Worm (Caenorhabditis elegans) whole organism, L2 larva: Measurements from ENCODE around the gene npr-18.

ENCODE experiments used
- C34F6.9 ChIP-seq: fragments of 150-350 bp; optimal IDR thresholded peaks from 2 replicates; lab custom pipeline; 2014; ENCODE audit warnings: missing biosample characterization, missing genetic modification characterization
- F13H6.1 ChIP-seq: sonication (generic microtip); optimal IDR thresholded peaks from 2 replicates; lab custom pipeline; 2016; ENCODE audit warnings: missing genetic modification characterization, missing compliant biosample characterization
- ZK546.5 ChIP-seq: sonication (generic microtip); optimal IDR thresholded peaks from 2 replicates; lab custom pipeline; 2017; ENCODE audit warnings: missing biosample characterization, missing genetic modification characterization
- alr-1 ChIP-seq: fragments of 150-350 bp; optimal IDR thresholded peaks from 2 replicates; lab custom pipeline; 2014; ENCODE audit warnings: missing biosample characterization, missing genetic modification characterization
- blmp-1 ChIP-seq: sonication (generic microtip); optimal IDR thresholded peaks from 2 replicates; lab custom pipeline; 2017; ENCODE audit warnings: missing genetic modification characterization, mild to moderate bottlenecking, missing compliant biosample characterization, antibody characterized with exemption, moderate library complexity; ENCODE audit not compliant: insufficient read depth
- ceh-82 ChIP-seq: fragments of 150-350 bp; optimal IDR thresholded peaks from 2 replicates; lab custom pipeline; 2014; ENCODE audit warnings: missing biosample characterization, missing genetic modification characterization
- crh-2 ChIP-seq: sonication (generic microtip); optimal IDR thresholded peaks from 2 replicates; lab custom pipeline; 2017; ENCODE audit warnings: missing biosample characterization, missing genetic modification characterization
- dmd-4 ChIP-seq: sonication (generic microtip); optimal IDR thresholded peaks from 2 replicates; lab custom pipeline; 2017; ENCODE audit warnings: missing biosample characterization, missing genetic modification characterization
- elt-1 ChIP-seq: fragments of 150-350 bp; optimal IDR thresholded peaks from 2 replicates; lab custom pipeline; 2014; ENCODE audit warnings: missing biosample characterization, missing genetic modification characterization
- elt-3 ChIP-seq: sonication (generic microtip); optimal IDR thresholded peaks from 2 replicates; lab custom pipeline; 2017; ENCODE audit warnings: missing biosample characterization, missing genetic modification characterization
- gmeb-1 ChIP-seq: fragments of 150-350 bp; optimal IDR thresholded peaks from 2 replicates; lab custom pipeline; 2014; ENCODE audit warnings: missing biosample characterization, missing genetic modification characterization
- lin-11 ChIP-seq: fragments of 150-350 bp; sonication (generic microtip); optimal IDR thresholded peaks from 2 replicates; lab custom pipeline; 2014; ENCODE audit warnings: missing biosample characterization, missing genetic modification characterization, inconsistent platforms, mixed read lengths
- lsy-2 ChIP-seq, 2 experiments: fragments of 150-350 bp in 1 of 2; sonication (generic microtip) in 1 of 2; optimal IDR thresholded peaks; 2 replicates each; lab custom pipeline; 2014 to 2017; ENCODE audit warnings: missing biosample characterization in 2 of 2, missing genetic modification characterization in 2 of 2
- mab-5 ChIP-seq: fragments of 150-350 bp; optimal IDR thresholded peaks from 2 replicates; lab custom pipeline; 2014; ENCODE audit warnings: missing biosample characterization, missing genetic modification characterization
- mbf-1 ChIP-seq: sonication (generic microtip); optimal IDR thresholded peaks from 2 replicates; lab custom pipeline; 2017; ENCODE audit warnings: missing biosample characterization, missing genetic modification characterization
- mdl-1 ChIP-seq, 2 experiments: fragments of 150-350 bp in 1 of 2; sonication (generic microtip) in 1 of 2; optimal IDR thresholded peaks; 2 replicates each; lab custom pipeline; 2017; ENCODE audit warnings: missing biosample characterization in 2 of 2, missing genetic modification characterization in 2 of 2
- nhr-11 ChIP-seq: fragments of 150-350 bp; optimal IDR thresholded peaks from 2 replicates; lab custom pipeline; 2014; ENCODE audit warnings: missing biosample characterization, missing genetic modification characterization
- nhr-129 ChIP-seq: fragments of 150-350 bp; optimal IDR thresholded peaks from 2 replicates; lab custom pipeline; 2014; ENCODE audit warnings: missing biosample characterization, missing genetic modification characterization
- nhr-21 ChIP-seq: fragments of 150-350 bp; optimal IDR thresholded peaks from 2 replicates; lab custom pipeline; 2014; ENCODE audit warnings: missing biosample characterization, missing genetic modification characterization
- nhr-23 ChIP-seq: fragments of 150-350 bp; optimal IDR thresholded peaks from 2 replicates; lab custom pipeline; 2014; ENCODE audit warnings: missing biosample characterization, missing genetic modification reagents, missing genetic modification characterization
- nhr-25 ChIP-seq: fragments of 150-350 bp; sonication (generic microtip); optimal IDR thresholded peaks from 3 replicates; lab custom pipeline; 2014; ENCODE audit warnings: missing biosample characterization, missing genetic modification characterization
- nhr-6 ChIP-seq: fragments of 150-350 bp; optimal IDR thresholded peaks from 2 replicates; lab custom pipeline; 2014; ENCODE audit warnings: missing biosample characterization, missing genetic modification characterization
- nhr-77 ChIP-seq: fragments of 150-350 bp; optimal IDR thresholded peaks from 2 replicates; lab custom pipeline; 2014; ENCODE audit warnings: missing biosample characterization, missing genetic modification characterization
- peb-1 ChIP-seq: fragments of 150-350 bp; optimal IDR thresholded peaks from 2 replicates; lab custom pipeline; 2014; ENCODE audit warnings: missing biosample characterization, missing genetic modification characterization
- sem-4 ChIP-seq: fragments of 150-350 bp; optimal IDR thresholded peaks from 2 replicates; lab custom pipeline; 2014; ENCODE audit warnings: missing biosample characterization, missing genetic modification reagents, missing genetic modification characterization
- skn-1 ChIP-seq: sonication (generic microtip); optimal IDR thresholded peaks from 2 replicates; lab custom pipeline; 2017; ENCODE audit warnings: missing biosample characterization, missing genetic modification characterization
- sma-3 ChIP-seq: sonication (generic microtip); optimal IDR thresholded peaks from 2 replicates; lab custom pipeline; 2016; ENCODE audit warnings: missing genetic modification reagents, missing genetic modification characterization, missing compliant biosample characterization
- sma-9 ChIP-seq, 2 experiments: fragments of 150-350 bp in 1 of 2; sonication (generic microtip) in 1 of 2; optimal IDR thresholded peaks; 2 replicates each; lab custom pipeline; 2014 to 2016; ENCODE audit warnings: missing genetic modification characterization in 2 of 2, mild to moderate bottlenecking in 1 of 2, missing biosample characterization in 1 of 2, missing compliant biosample characterization in 1 of 2, missing genetic modification reagents in 1 of 2, moderate library complexity in 1 of 2
- snpc-4 ChIP-seq: fragments of 150-350 bp; optimal IDR thresholded peaks from 2 replicates; lab custom pipeline; 2014; ENCODE audit warnings: missing biosample characterization, missing genetic modification characterization
- unc-39 ChIP-seq: fragments of 150-350 bp; optimal IDR thresholded peaks from 2 replicates; lab custom pipeline; 2014; ENCODE audit warnings: missing biosample characterization, missing genetic modification characterization
- unc-55 ChIP-seq: fragments of 150-350 bp; sonication (generic microtip); optimal IDR thresholded peaks from 3 replicates; lab custom pipeline; 2014; ENCODE audit warnings: missing biosample characterization, missing genetic modification reagents, missing genetic modification characterization
- zag-1 ChIP-seq: fragments of 150-350 bp; optimal IDR thresholded peaks from 2 replicates; lab custom pipeline; 2014; ENCODE audit warnings: missing biosample characterization, missing genetic modification characterization
- ztf-1 ChIP-seq: fragments of 200-800 bp; sonication (Bioruptor generic); conservative IDR thresholded peaks from 2 replicates; pipeline ENCODE4 v1.3.6; 2022; ENCODE audit warnings: missing genetic modification characterization, missing compliant biosample characterization
- ztf-11 ChIP-seq: sonication (generic microtip); optimal IDR thresholded peaks from 2 replicates; lab custom pipeline; 2017; ENCODE audit warnings: missing biosample characterization, missing genetic modification characterization
- ztf-4 ChIP-seq: fragments of 150-350 bp; optimal IDR thresholded peaks from 2 replicates; lab custom pipeline; 2014; ENCODE audit warnings: missing biosample characterization, missing genetic modification characterization

The npr-18 gene

DNA sequence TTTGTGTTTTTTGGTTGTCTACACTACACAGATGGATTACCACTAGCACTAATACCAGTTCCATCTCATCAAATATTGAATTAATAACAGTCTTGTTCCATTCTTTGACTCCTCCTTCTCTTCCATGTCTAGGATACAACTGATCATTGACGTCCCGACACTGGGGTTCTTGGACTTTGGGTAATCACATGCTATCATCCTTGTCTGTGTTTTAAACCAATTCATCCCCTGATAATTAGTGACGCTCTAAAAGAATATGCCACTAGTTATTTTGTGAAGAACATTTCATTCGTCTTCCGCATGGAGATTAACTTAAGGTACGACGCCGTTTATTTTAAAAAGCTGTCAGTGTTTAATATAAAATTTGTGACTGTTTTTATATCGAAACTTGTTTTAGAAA lies at the start of gene npr-18:
Gene npr-18, plus strand, starts transcription at position 301 of the 400 bp plus-strand sequence.
- TF ChIP-seq ztf-4 (tag; lab: Kevin White, UChicago) (no peak), alr-1 (tag; lab: Kevin White, UChicago) (no peak), lsy-2 (tag; optimal IDR thresholded peaks at IDR 0.05; lab: Kevin White, UChicago) (no peak), nhr-23 (tag; lab: Kevin White, UChicago) (no peak), lin-11 (tag; lab: Kevin White, UChicago) (no peak), elt-3 (tag; lab: Kevin White, UChicago) (no peak), elt-1 (tag; lab: Kevin White, UChicago) (no peak), mab-5 (tag; lab: Kevin White, UChicago) (no peak), F13H6.1 (tag; lab: Kevin White, UChicago) (no peak), nhr-25 (tag; lab: Kevin White, UChicago) (no peak), ztf-1 (GFP tag; lab: Robert Waterston, UW) (no peak), sma-3 (GFP tag; lab: Kevin White, UChicago) (no peak)

DNA sequence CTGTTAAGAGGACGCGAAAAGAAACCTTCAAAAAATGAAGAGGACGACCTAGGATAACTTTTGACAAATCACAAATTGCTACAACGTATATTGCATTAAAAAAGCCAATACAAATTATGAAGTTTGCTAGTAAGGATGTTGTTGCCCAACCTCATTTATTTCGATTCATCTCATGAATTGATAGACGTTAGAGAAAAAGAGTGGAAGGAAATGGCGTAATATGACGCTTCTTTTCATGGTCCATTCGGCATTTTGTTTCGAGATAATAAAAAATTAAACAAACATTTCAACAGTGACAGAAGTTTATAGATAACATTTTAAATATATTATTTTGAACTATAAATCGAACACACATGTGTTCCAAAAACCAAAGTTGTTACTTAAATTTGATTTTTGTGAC lies 49.6 kb upstream of the npr-18 start:
- no peak for TF ChIP-seq ZK546.5 (tag; lab: Kevin White, UChicago)
- TF ChIP-seq gmeb-1 = no peak
- no peak for TF ChIP-seq ceh-82 (tag; lab: Kevin White, UChicago)
- no peak for TF ChIP-seq skn-1 (tag; lab: Kevin White, UChicago)
- no peak for TF ChIP-seq elt-1 (tag; lab: Kevin White, UChicago)
- TF ChIP-seq sma-9 (GFP tag; optimal IDR thresholded peaks at IDR 0.05; lab: Kevin White, UChicago) = peak; percentile 21
- TF ChIP-seq sma-9 (tag; optimal IDR thresholded peaks at IDR 0.05; lab: Kevin White, UChicago) = no peak
- TF ChIP-seq nhr-77 (tag; lab: Kevin White, UChicago) = no peak
- TF ChIP-seq dmd-4 (tag; lab: Kevin White, UChicago) = no peak
- TF ChIP-seq sem-4 = no peak
- TF ChIP-seq lsy-2 (tag; optimal IDR thresholded peaks at IDR 0.05; lab: Kevin White, UChicago) = peak in 1 of 2 experiments; percentile 33
- no peak for TF ChIP-seq mdl-1 (tag; optimal IDR thresholded peaks at IDR 0.05; lab: Kevin White, UChicago)
- TF ChIP-seq unc-39 = no peak
- peak; percentile 56 for TF ChIP-seq nhr-129

DNA sequence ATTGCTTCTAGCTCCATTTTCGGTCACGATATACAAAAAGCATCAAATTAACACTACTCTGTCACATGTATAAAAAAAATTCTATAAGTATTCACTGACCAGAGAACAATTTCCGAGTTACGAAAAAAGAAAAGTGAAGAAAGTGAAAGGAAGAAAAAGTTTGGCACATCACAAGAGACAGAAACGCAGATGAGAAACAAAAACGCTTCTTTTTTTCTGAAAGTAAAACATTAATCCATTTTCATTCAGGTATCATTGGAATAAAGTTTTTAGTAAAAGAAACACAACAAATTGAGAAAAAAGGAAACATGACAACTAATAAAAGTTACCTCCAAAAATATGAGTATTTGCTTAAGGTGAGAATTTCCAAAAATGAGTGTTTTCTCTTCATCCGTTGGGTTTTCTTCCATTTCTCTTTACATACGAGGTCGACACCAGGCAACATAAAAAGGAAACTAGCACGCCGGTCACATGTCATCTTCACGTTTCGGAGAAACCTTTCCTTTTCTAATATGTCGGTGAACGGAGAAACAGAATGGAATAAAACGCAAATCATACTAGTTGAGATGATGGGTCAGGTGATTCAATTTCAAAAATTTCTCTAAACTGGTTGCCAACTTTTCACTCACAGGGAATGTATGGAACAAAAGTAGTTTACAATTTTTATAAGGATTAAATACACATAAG lies 47.6 kb upstream of the npr-18 start:
- TF ChIP-seq nhr-21 (tag; lab: Kevin White, UChicago) (peak; percentile 6), blmp-1 (tag; lab: Kevin White, UChicago) (peak; percentile 74), nhr-25 (tag; lab: Kevin White, UChicago) (peak; percentile 89), nhr-6 (peak; percentile 11), ztf-11 (tag; lab: Kevin White, UChicago) (no peak), unc-55 (GFP tag; lab: Kevin White, UChicago) (peak; percentile 43), C34F6.9 (tag; lab: Kevin White, UChicago) (peak; percentile 21), lin-11 (tag; lab: Kevin White, UChicago) (no peak), crh-2 (tag; lab: Kevin White, UChicago) (peak; percentile 26), sma-3 (GFP tag; lab: Kevin White, UChicago) (peak; percentile 30), nhr-23 (tag; lab: Kevin White, UChicago) (no peak), nhr-129 (peak; percentile 61), sma-9 (GFP tag; optimal IDR thresholded peaks at IDR 0.05; lab: Kevin White, UChicago) (peak; percentile 64), sma-9 (tag; optimal IDR thresholded peaks at IDR 0.05; lab: Kevin White, UChicago) (no peak)

DNA sequence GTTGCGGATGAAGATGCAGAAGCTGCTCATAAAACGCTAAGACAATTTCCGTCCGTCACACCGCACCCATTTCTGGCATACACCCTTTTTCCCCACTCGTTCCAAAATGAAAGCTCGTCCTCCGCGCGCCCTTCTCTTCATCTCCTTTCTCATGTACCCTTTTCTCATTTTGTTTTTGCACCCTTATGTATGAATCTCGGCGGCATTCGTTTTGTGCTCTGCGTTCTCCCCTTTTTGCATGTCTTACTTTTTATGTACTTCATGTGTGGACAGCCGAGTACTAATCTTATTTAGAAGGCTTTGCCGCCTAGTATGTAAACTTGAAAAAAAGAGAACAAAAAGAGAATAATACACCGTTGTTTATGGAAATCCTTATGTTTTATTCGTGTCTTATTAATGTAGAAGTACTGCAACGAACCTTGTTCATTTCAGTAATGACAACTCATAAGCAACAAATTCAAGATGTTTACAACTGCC lies 42.4 kb upstream of the npr-18 start, which contains the start of gene F34H10.4:
Gene F34H10.4, plus strand, starts transcription at position 427 of the 477 bp plus-strand sequence.
- TF ChIP-seq snpc-4 (tag; lab: Kevin White, UChicago) = no peak
- TF ChIP-seq nhr-25 (tag; lab: Kevin White, UChicago) = no peak
- TF ChIP-seq nhr-11 (tag; lab: Kevin White, UChicago) = no peak
- no peak for TF ChIP-seq skn-1 (tag; lab: Kevin White, UChicago)
- TF ChIP-seq gmeb-1 = no peak
- TF ChIP-seq sem-4 = no peak
- TF ChIP-seq lsy-2 (tag; optimal IDR thresholded peaks at IDR 0.05; lab: Kevin White, UChicago) = no peak
- no peak for TF ChIP-seq zag-1 (tag; lab: Kevin White, UChicago)
- no peak for TF ChIP-seq C34F6.9 (tag; lab: Kevin White, UChicago)
- no peak for TF ChIP-seq mbf-1 (tag; lab: Kevin White, UChicago)
- no peak for TF ChIP-seq peb-1 (tag; lab: Kevin White, UChicago)
- TF ChIP-seq dmd-4 (tag; lab: Kevin White, UChicago) = no peak
- TF ChIP-seq crh-2 (tag; lab: Kevin White, UChicago) = no peak
- TF ChIP-seq ztf-4 (tag; lab: Kevin White, UChicago) = no peak
- no peak for TF ChIP-seq mab-5 (tag; lab: Kevin White, UChicago)
- no peak for TF ChIP-seq ztf-1 (GFP tag; lab: Robert Waterston, UW)
- TF ChIP-seq, all 48 proteins: peak for 0
